In the genomic region with DNA sequence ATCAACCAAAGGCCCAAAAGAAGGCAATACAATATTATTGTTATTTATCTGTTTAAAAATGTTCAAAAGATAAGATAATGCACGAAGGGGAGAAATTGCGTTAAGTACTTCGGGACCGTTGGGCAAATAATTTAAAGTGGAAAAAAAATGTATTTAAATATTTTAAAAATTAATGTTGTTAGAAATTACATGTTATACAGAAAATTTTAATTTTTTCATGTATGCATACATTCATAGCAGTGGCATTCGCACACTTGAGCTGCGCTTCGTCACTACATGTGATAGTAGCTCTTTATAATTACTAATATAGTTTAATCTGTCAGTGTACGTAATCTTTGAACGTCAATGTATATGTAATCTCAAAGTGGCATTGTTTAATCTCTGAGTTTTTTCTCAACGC, we compare ENCODE assay signal across 1 fruit fly cellular context.
A peak's percentile ranks its signal among the peaks of the same experiment; 100 is the strongest.
TF ChIP-seq lines count a peak whose summit lies in the region.

No protein-coding gene starts in this region.

TF ChIP-seq in whole organism, embryonic, 481 proteins besides CTCF, POLR2A, EP300 and RAD21 (continued from another document and continues in another):
- peak; percentile 80 for TF ChIP-seq tgo (GFP tag; IDR thresholded peaks at IDR 0.05; lab: Robert Waterston, UW)
- TF ChIP-seq br (optimal IDR thresholded peaks at IDR 0.05; lab: Kevin White, UChicago) = no peak
- TF ChIP-seq Kr (GFP tag; optimal IDR thresholded peaks at IDR 0.05; lab: Kevin White, UChicago) = no peak
- peak; percentile 99 for TF ChIP-seq GATAe (GFP tag; conservative IDR thresholded peaks at IDR 0.05; lab: Robert Waterston, UW)
- no peak for TF ChIP-seq CG1602 (GFP tag; optimal IDR thresholded peaks at IDR 0.05; lab: Kevin White, UChicago)
- no peak for TF ChIP-seq crp (GFP tag; optimal IDR thresholded peaks at IDR 0.05; lab: Kevin White, UChicago)
- no peak for TF ChIP-seq fd64A (GFP tag; optimal IDR thresholded peaks at IDR 0.05; lab: Kevin White, UChicago)
- no peak for TF ChIP-seq HLH4C (GFP tag; IDR thresholded peaks at IDR 0.05; lab: Robert Waterston, UW; ENCODE audit: partially characterized antibody)
- TF ChIP-seq Camta (GFP tag; optimal IDR thresholded peaks at IDR 0.05; lab: Kevin White, UChicago) = no peak
- TF ChIP-seq ham (GFP tag; IDR thresholded peaks at IDR 0.05; lab: Robert Waterston, UW) = no peak; the same call in 1 of the 2 replicates
- TF ChIP-seq Xrp1 (GFP tag; IDR thresholded peaks at IDR 0.05; lab: Robert Waterston, UW) = no peak; the same call in none of the 2 replicates
- TF ChIP-seq CG6683 (GFP tag; optimal IDR thresholded peaks at IDR 0.05; lab: Kevin White, UChicago) = no peak
- no peak for TF ChIP-seq CG5245 (GFP tag; optimal IDR thresholded peaks at IDR 0.05; lab: Kevin White, UChicago)
- TF ChIP-seq btn (GFP tag; optimal IDR thresholded peaks at IDR 0.05; lab: Kevin White, UChicago) = no peak
- no peak for TF ChIP-seq Optix (GFP tag; IDR thresholded peaks at IDR 0.05; lab: Robert Waterston, UW)
- TF ChIP-seq CG2875 (GFP tag; optimal IDR thresholded peaks at IDR 0.05; lab: Kevin White, UChicago) = no peak
- TF ChIP-seq cas (GFP tag; IDR thresholded peaks at IDR 0.05; lab: Robert Waterston, UW) = no peak
- no peak for TF ChIP-seq sd (tag; optimal IDR thresholded peaks at IDR 0.05; lab: Kevin White, UChicago)
- TF ChIP-seq gsb-n (tag; optimal IDR thresholded peaks at IDR 0.05; lab: Kevin White, UChicago) = no peak
- no peak for TF ChIP-seq CG8944 (GFP tag; optimal IDR thresholded peaks at IDR 0.05; lab: Kevin White, UChicago)
- TF ChIP-seq cato (GFP tag; optimal IDR thresholded peaks at IDR 0.05; lab: Kevin White, UChicago; ENCODE audit: borderline replicate concordance) = no peak
- TF ChIP-seq chm (GFP tag; IDR thresholded peaks at IDR 0.05; lab: Robert Waterston, UW) = no peak
- TF ChIP-seq CG33213 (GFP tag; optimal IDR thresholded peaks at IDR 0.05; lab: Kevin White, UChicago) = no peak
- TF ChIP-seq CG43689 (GFP tag; IDR thresholded peaks at IDR 0.05; lab: Robert Waterston, UW) = no peak
- no peak for TF ChIP-seq dati (GFP tag; IDR thresholded peaks at IDR 0.05; lab: Robert Waterston, UW)
- no peak for TF ChIP-seq HHEX (GFP tag; optimal IDR thresholded peaks at IDR 0.05; lab: Kevin White, UChicago)
- TF ChIP-seq Xbp1 (GFP tag; optimal IDR thresholded peaks at IDR 0.05; lab: Kevin White, UChicago) = no peak
- no peak for TF ChIP-seq da (GFP tag; optimal IDR thresholded peaks at IDR 0.05; lab: Kevin White, UChicago)
- TF ChIP-seq prd (optimal IDR thresholded peaks at IDR 0.05; lab: Kevin White, UChicago) = no peak
- TF ChIP-seq prd (GFP tag; IDR thresholded peaks at IDR 0.05; lab: Robert Waterston, UW) = peak; percentile 89
- no peak for TF ChIP-seq CG16779 (GFP tag; IDR thresholded peaks at IDR 0.05; lab: Robert Waterston, UW)
- no peak for TF ChIP-seq CG16813 (GFP tag; IDR thresholded peaks at IDR 0.05; lab: Robert Waterston, UW; ENCODE audit: partially characterized antibody)
- TF ChIP-seq Bteb2 (GFP tag; optimal IDR thresholded peaks at IDR 0.05; lab: Kevin White, UChicago) = no peak
- TF ChIP-seq CG1603 (tag; optimal IDR thresholded peaks at IDR 0.05; lab: Kevin White, UChicago) = no peak
- no peak for TF ChIP-seq Tbp (GFP tag; optimal IDR thresholded peaks at IDR 0.05; lab: Kevin White, UChicago)
- peak; percentile 23 for TF ChIP-seq CG9817 (tag; optimal IDR thresholded peaks at IDR 0.05; lab: Kevin White, UChicago)
- no peak for TF ChIP-seq so (GFP tag; IDR thresholded peaks at IDR 0.05; lab: Robert Waterston, UW)
- TF ChIP-seq CG3847 (GFP tag; IDR thresholded peaks at IDR 0.05; lab: Robert Waterston, UW) = no peak
- no peak for TF ChIP-seq zen2 (GFP tag; IDR thresholded peaks at IDR 0.05; lab: Robert Waterston, UW; ENCODE audit: partially characterized antibody)
- TF ChIP-seq CG4404 (GFP tag; IDR thresholded peaks at IDR 0.05; lab: Robert Waterston, UW) = peak; percentile 40; the same call in 1 of the 2 replicates
- no peak for TF ChIP-seq CG7963 (GFP tag; IDR thresholded peaks at IDR 0.05; lab: Robert Waterston, UW; ENCODE audit: partially characterized antibody)
- no peak for TF ChIP-seq CG12744 (GFP tag; optimal IDR thresholded peaks at IDR 0.05; lab: Kevin White, UChicago)
- TF ChIP-seq CG8290 (GFP tag; optimal IDR thresholded peaks at IDR 0.05; lab: Kevin White, UChicago) = no peak
- TF ChIP-seq CG8290 (tag; optimal IDR thresholded peaks at IDR 0.05; lab: Kevin White, UChicago) = no peak
- TF ChIP-seq bowl (GFP tag; IDR thresholded peaks at IDR 0.05; lab: Robert Waterston, UW) = no peak
- TF ChIP-seq CG17361 (GFP tag; IDR thresholded peaks at IDR 0.05; lab: Robert Waterston, UW) = no peak; the same call in 2 of the 3 replicates
- TF ChIP-seq Side (GFP tag; optimal IDR thresholded peaks at IDR 0.05; lab: Kevin White, UChicago) = no peak
- TF ChIP-seq gfzf (GFP tag; optimal IDR thresholded peaks at IDR 0.05; lab: Kevin White, UChicago) = no peak
- no peak for TF ChIP-seq CG10209 (GFP tag; optimal IDR thresholded peaks at IDR 0.05; lab: Kevin White, UChicago)
- no peak for TF ChIP-seq CG10267 (tag; optimal IDR thresholded peaks at IDR 0.05; lab: Kevin White, UChicago)
- TF ChIP-seq bcd (GFP tag; optimal IDR thresholded peaks at IDR 0.05; lab: Kevin White, UChicago) = no peak
- peak; percentile 18 for TF ChIP-seq D19B (GFP tag; optimal IDR thresholded peaks at IDR 0.05; lab: Kevin White, UChicago)
- TF ChIP-seq Atf6 (GFP tag; IDR thresholded peaks at IDR 0.05; lab: Robert Waterston, UW) = no peak
- TF ChIP-seq CG3281 (GFP tag; optimal IDR thresholded peaks at IDR 0.05; lab: Kevin White, UChicago) = peak; percentile 46
- no peak for TF ChIP-seq wek (GFP tag; optimal IDR thresholded peaks at IDR 0.05; lab: Kevin White, UChicago)
- TF ChIP-seq kah (GFP tag; optimal IDR thresholded peaks at IDR 0.05; lab: Kevin White, UChicago) = no peak
- TF ChIP-seq HmgZ (tag; optimal IDR thresholded peaks at IDR 0.05; lab: Kevin White, UChicago) = no peak
- TF ChIP-seq Ptx1 (GFP tag; IDR thresholded peaks at IDR 0.05; lab: Robert Waterston, UW) = peak; percentile 92
- TF ChIP-seq CG30431 (GFP tag; optimal IDR thresholded peaks at IDR 0.05; lab: Kevin White, UChicago) = no peak
- TF ChIP-seq CG14441 (GFP tag; IDR thresholded peaks at IDR 0.05; lab: Robert Waterston, UW) = peak; percentile 82
- peak; percentile 23; the same call in 1 of the 2 replicates for TF ChIP-seq Dref (GFP tag; IDR thresholded peaks at IDR 0.05; lab: Robert Waterston, UW)
- TF ChIP-seq slou (GFP tag; optimal IDR thresholded peaks at IDR 0.05; lab: Kevin White, UChicago) = no peak
- no peak for TF ChIP-seq her (GFP tag; optimal IDR thresholded peaks at IDR 0.05; lab: Kevin White, UChicago)
- TF ChIP-seq D19A (tag; optimal IDR thresholded peaks at IDR 0.05; lab: Kevin White, UChicago) = no peak
- no peak for TF ChIP-seq CG12236 (GFP tag; optimal IDR thresholded peaks at IDR 0.05; lab: Kevin White, UChicago)
- TF ChIP-seq CG12155 (GFP tag; optimal IDR thresholded peaks at IDR 0.05; lab: Kevin White, UChicago) = no peak
- no peak for TF ChIP-seq CG2120 (GFP tag; optimal IDR thresholded peaks at IDR 0.05; lab: Kevin White, UChicago)
- TF ChIP-seq CG10321 (GFP tag; IDR thresholded peaks at IDR 0.05; lab: Robert Waterston, UW) = no peak
- TF ChIP-seq HLH3B (GFP tag; IDR thresholded peaks at IDR 0.05; lab: Robert Waterston, UW) = peak; percentile 71
- TF ChIP-seq Fer2 (tag; optimal IDR thresholded peaks at IDR 0.05; lab: Kevin White, UChicago) = no peak
- TF ChIP-seq dimm (GFP tag; IDR thresholded peaks at IDR 0.05; lab: Robert Waterston, UW) = no peak
- no peak for TF ChIP-seq Gsc (GFP tag; IDR thresholded peaks at IDR 0.05; lab: Robert Waterston, UW)
- TF ChIP-seq Awh (GFP tag; IDR thresholded peaks at IDR 0.05; lab: Robert Waterston, UW) = no peak
- no peak for TF ChIP-seq ewg (GFP tag; optimal IDR thresholded peaks at IDR 0.05; lab: Kevin White, UChicago)
- TF ChIP-seq Mes4 (GFP tag; optimal IDR thresholded peaks at IDR 0.05; lab: Kevin White, UChicago) = no peak
- no peak for TF ChIP-seq CG4424 (GFP tag; optimal IDR thresholded peaks at IDR 0.05; lab: Kevin White, UChicago)
- no peak for TF ChIP-seq Stat92E (GFP tag; optimal IDR thresholded peaks at IDR 0.05; lab: Kevin White, UChicago)
- TF ChIP-seq Dfd (GFP tag; optimal IDR thresholded peaks at IDR 0.05; lab: Kevin White, UChicago) = no peak
- TF ChIP-seq CG7786 (GFP tag; optimal IDR thresholded peaks at IDR 0.05; lab: Kevin White, UChicago) = no peak
- TF ChIP-seq onecut (GFP tag; IDR thresholded peaks at IDR 0.05; lab: Robert Waterston, UW) = peak; percentile 16; the same call in 1 of the 2 replicates
- TF ChIP-seq stwl (tag; optimal IDR thresholded peaks at IDR 0.05; lab: Kevin White, UChicago) = no peak
- no peak for TF ChIP-seq shn (GFP tag; optimal IDR thresholded peaks at IDR 0.05; lab: Kevin White, UChicago)
- TF ChIP-seq CG7271 (tag; optimal IDR thresholded peaks at IDR 0.05; lab: Kevin White, UChicago) = no peak
- no peak for TF ChIP-seq Mad (GFP tag; optimal IDR thresholded peaks at IDR 0.05; lab: Kevin White, UChicago)
- TF ChIP-seq CG4328 (GFP tag; optimal IDR thresholded peaks at IDR 0.05; lab: Kevin White, UChicago) = no peak
- no peak for TF ChIP-seq nom (GFP tag; optimal IDR thresholded peaks at IDR 0.05; lab: Kevin White, UChicago)
- TF ChIP-seq Nf-YC (tag; optimal IDR thresholded peaks at IDR 0.05; lab: Kevin White, UChicago) = no peak
- TF ChIP-seq CG17186 (GFP tag; optimal IDR thresholded peaks at IDR 0.05; lab: Kevin White, UChicago) = no peak
- TF ChIP-seq Ada2b (GFP tag; IDR thresholded peaks at IDR 0.05; lab: Robert Waterston, UW) = no peak; the same call in 1 of the 2 replicates
- TF ChIP-seq CG10462 (GFP tag; optimal IDR thresholded peaks at IDR 0.05; lab: Kevin White, UChicago) = no peak
- no peak for TF ChIP-seq CG1233 (GFP tag; optimal IDR thresholded peaks at IDR 0.05; lab: Kevin White, UChicago)
- TF ChIP-seq aop (GFP tag; IDR thresholded peaks at IDR 0.05; lab: Robert Waterston, UW) = no peak
- TF ChIP-seq Dek (tag; optimal IDR thresholded peaks at IDR 0.05; lab: Kevin White, UChicago) = no peak
- TF ChIP-seq CG6765 (GFP tag; optimal IDR thresholded peaks at IDR 0.05; lab: Kevin White, UChicago) = no peak
- TF ChIP-seq CG2889 (GFP tag; IDR thresholded peaks at IDR 0.05; lab: Robert Waterston, UW) = no peak
- no peak for TF ChIP-seq run (tag; optimal IDR thresholded peaks at IDR 0.05; lab: Kevin White, UChicago)
- no peak for TF ChIP-seq sima (GFP tag; optimal IDR thresholded peaks at IDR 0.05; lab: Kevin White, UChicago)
- TF ChIP-seq pnt (GFP tag; optimal IDR thresholded peaks at IDR 0.05; lab: Kevin White, UChicago) = no peak
- no peak for TF ChIP-seq CG12769 (tag; optimal IDR thresholded peaks at IDR 0.05; lab: Kevin White, UChicago)
- no peak for TF ChIP-seq CG6791 (GFP tag; IDR thresholded peaks at IDR 0.05; lab: Robert Waterston, UW; ENCODE audit: partially characterized antibody)
- TF ChIP-seq Taf1 (GFP tag; IDR thresholded peaks at IDR 0.05; lab: Robert Waterston, UW) = peak; percentile 70; the same call in 1 of the 2 replicates
- TF ChIP-seq ems (GFP tag; optimal IDR thresholded peaks at IDR 0.05; lab: Kevin White, UChicago) = no peak
- TF ChIP-seq CG34422 (GFP tag; IDR thresholded peaks at IDR 0.05; lab: Robert Waterston, UW) = peak; percentile 37; the same call in 1 of the 3 replicates
- TF ChIP-seq CG17802 (tag; optimal IDR thresholded peaks at IDR 0.05; lab: Kevin White, UChicago) = no peak
- no peak for TF ChIP-seq CG3407 (GFP tag; optimal IDR thresholded peaks at IDR 0.05; lab: Kevin White, UChicago)
- TF ChIP-seq CG33557 (GFP tag; optimal IDR thresholded peaks at IDR 0.05; lab: Kevin White, UChicago) = no peak
- no peak for TF ChIP-seq hb (GFP tag; IDR thresholded peaks at IDR 0.05; lab: Robert Waterston, UW; ENCODE audit: partially characterized antibody)
- no peak for TF ChIP-seq CG8388 (GFP tag; optimal IDR thresholded peaks at IDR 0.05; lab: Kevin White, UChicago)
- TF ChIP-seq CG10543 (GFP tag; optimal IDR thresholded peaks at IDR 0.05; lab: Kevin White, UChicago) = no peak
- no peak for TF ChIP-seq Sin3A (optimal IDR thresholded peaks at IDR 0.05; lab: Kevin White, UChicago)
- no peak for TF ChIP-seq Chrac-16 (GFP tag; optimal IDR thresholded peaks at IDR 0.05; lab: Kevin White, UChicago)
- no peak for TF ChIP-seq CG10366 (GFP tag; IDR thresholded peaks at IDR 0.05; lab: Robert Waterston, UW)
- no peak for TF ChIP-seq HmgD (GFP tag; optimal IDR thresholded peaks at IDR 0.05; lab: Kevin White, UChicago)
- TF ChIP-seq Abd-B (GFP tag; optimal IDR thresholded peaks at IDR 0.05; lab: Kevin White, UChicago) = no peak
- no peak for TF ChIP-seq dpn (GFP tag; optimal IDR thresholded peaks at IDR 0.05; lab: Kevin White, UChicago)
- no peak for TF ChIP-seq CG17328 (GFP tag; IDR thresholded peaks at IDR 0.05; lab: Robert Waterston, UW)
- no peak for TF ChIP-seq CG1832 (GFP tag; optimal IDR thresholded peaks at IDR 0.05; lab: Kevin White, UChicago)
- TF ChIP-seq tna (GFP tag; IDR thresholded peaks at IDR 0.05; lab: Robert Waterston, UW; ENCODE audit: partially characterized antibody) = no peak
- TF ChIP-seq dan (GFP tag; IDR thresholded peaks at IDR 0.05; lab: Robert Waterston, UW) = no peak
- no peak for TF ChIP-seq ato (GFP tag; IDR thresholded peaks at IDR 0.05; lab: Robert Waterston, UW; ENCODE audit: partially characterized antibody)
- no peak for TF ChIP-seq ap (GFP tag; IDR thresholded peaks at IDR 0.05; lab: Robert Waterston, UW)
- TF ChIP-seq CG10431 (GFP tag; optimal IDR thresholded peaks at IDR 0.05; lab: Kevin White, UChicago) = no peak
- TF ChIP-seq hth (optimal IDR thresholded peaks at IDR 0.05; lab: Kevin White, UChicago) = no peak
- TF ChIP-seq CG8281 (tag; optimal IDR thresholded peaks at IDR 0.05; lab: Kevin White, UChicago) = no peak
- no peak for TF ChIP-seq CG4707 (GFP tag; optimal IDR thresholded peaks at IDR 0.05; lab: Kevin White, UChicago)
- TF ChIP-seq gt (GFP tag; IDR thresholded peaks at IDR 0.05; lab: Robert Waterston, UW) = no peak
- no peak for TF ChIP-seq Sox100B (GFP tag; optimal IDR thresholded peaks at IDR 0.05; lab: Kevin White, UChicago)
- TF ChIP-seq CG13624 (GFP tag; optimal IDR thresholded peaks at IDR 0.05; lab: Kevin White, UChicago) = no peak
- TF ChIP-seq CG13775 (GFP tag; optimal IDR thresholded peaks at IDR 0.05; lab: Kevin White, UChicago) = no peak
- TF ChIP-seq Neu2 (GFP tag; optimal IDR thresholded peaks at IDR 0.05; lab: Kevin White, UChicago; ENCODE audit: borderline replicate concordance) = no peak
- TF ChIP-seq CG11085 (GFP tag; IDR thresholded peaks at IDR 0.05; lab: Robert Waterston, UW) = peak; percentile 59
- TF ChIP-seq CG6654 (GFP tag; optimal IDR thresholded peaks at IDR 0.05; lab: Kevin White, UChicago) = no peak
- no peak for TF ChIP-seq psq (GFP tag; optimal IDR thresholded peaks at IDR 0.05; lab: Kevin White, UChicago)
